Worm (Caenorhabditis elegans) whole organism, L4 larva: ENCODE results near the gene srg-29.

Experiments used
- dmd-8 ChIP-seq: fragments of 200-800 bp; sonication (Bioruptor generic); IDR thresholded peaks from 2 replicates; pipeline ENCODE4 v1.3.6; 2022; ENCODE audit warnings: missing genetic modification characterization, missing compliant biosample characterization
- snpc-4 ChIP-seq: fragments of 150-350 bp; optimal IDR thresholded peaks from 2 replicates; lab custom pipeline; 2014; ENCODE audit warnings: missing biosample characterization, missing genetic modification characterization

DNA sequence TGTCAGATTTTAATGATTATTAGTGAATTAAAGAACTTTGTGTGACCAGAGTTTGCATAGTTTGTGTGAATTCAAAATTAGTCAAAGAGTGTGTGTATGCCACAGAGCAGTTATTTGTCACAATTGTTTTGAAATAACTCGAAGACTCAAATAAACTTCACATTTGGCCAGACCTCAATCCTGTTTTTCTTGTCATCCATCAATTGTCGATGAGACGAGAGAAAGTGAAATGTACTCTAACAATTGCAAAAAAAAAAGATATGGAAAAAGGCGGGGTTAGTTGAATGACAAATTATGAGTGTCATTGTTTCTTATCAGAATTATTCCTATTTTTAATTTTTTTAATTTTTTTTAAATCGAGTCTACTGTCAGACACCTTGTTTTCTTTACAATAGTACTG lies 27.9 kb downstream of the srg-29 start, which contains the start of gene T09D3.8:
- no peak for TF ChIP-seq snpc-4 (tag; lab: Kevin White, UChicago)
- no peak for TF ChIP-seq dmd-8 (GFP tag; lab: Robert Waterston, UW)
